Fruit fly (Drosophila melanogaster) whole organism, embryonic: ENCODE measurements around the gene HDAC4.

Source experiments
- ATbp ChIP-seq: fragments of 200-800 bp; sonication (Bioruptor generic); optimal IDR thresholded peaks from 2 replicates; lab custom pipeline; 2017; ENCODE audit warnings: missing biosample characterization, mild to moderate bottlenecking, missing genetic modification characterization, missing genetic modification reagents
- Awh ChIP-seq: fragments of 200-800 bp; sonication (Bioruptor generic); IDR thresholded peaks from 2 replicates; pipeline ENCODE4, ENCODE4 v1.3.6; 2022; ENCODE audit warnings: missing biosample characterization, missing genetic modification characterization
- BEAF-32 ChIP-seq: fragments of 200-800 bp; sonication (Bioruptor generic); optimal IDR thresholded peaks from 3 replicates; lab custom pipeline; 2017; ENCODE audit warnings: missing biosample characterization, missing genetic modification characterization, mild to moderate bottlenecking, moderate library complexity, missing genetic modification reagents
- CG11504 ChIP-seq: fragments of 200-800 bp; sonication (Bioruptor generic); optimal IDR thresholded peaks from 3 replicates; lab custom pipeline; 2019; ENCODE audit warnings: missing biosample characterization, mild to moderate bottlenecking, missing genetic modification characterization, moderate library complexity
- CG12659 ChIP-seq: fragments of 200-800 bp; sonication (Bioruptor generic); optimal IDR thresholded peaks from 3 replicates; lab custom pipeline; 2017; ENCODE audit warnings: mild to moderate bottlenecking, missing biosample characterization, missing genetic modification reagents, missing genetic modification characterization
- CG15601 ChIP-seq: fragments of 200-800 bp; sonication (Bioruptor generic); optimal IDR thresholded peaks from 3 replicates; lab custom pipeline; 2019; ENCODE audit warnings: missing biosample characterization, mild to moderate bottlenecking, missing genetic modification characterization, moderate library complexity
- CG1603 ChIP-seq: fragments of 200-800 bp; sonication (Bioruptor generic); optimal IDR thresholded peaks from 2 replicates; lab custom pipeline; 2019; ENCODE audit warnings: missing biosample characterization, mild to moderate bottlenecking, missing genetic modification characterization, moderate library complexity
- CG17328 ChIP-seq: fragments of 200-800 bp; sonication (Bioruptor generic); IDR thresholded peaks from 2 replicates; pipeline ENCODE4 v1.3.6; 2022; ENCODE audit warnings: missing biosample characterization, missing genetic modification characterization
- CG2202 ChIP-seq: fragments of 200-800 bp; sonication (Bioruptor generic); optimal IDR thresholded peaks from 2 replicates; lab custom pipeline; 2018; ENCODE audit warnings: missing biosample characterization, mild to moderate bottlenecking, missing genetic modification characterization
- CG3065 ChIP-seq: fragments of 200-800 bp; sonication (Bioruptor generic); optimal IDR thresholded peaks from 2 replicates; lab custom pipeline; 2016; ENCODE audit warnings: missing biosample characterization, missing genetic modification characterization
- CG31388 ChIP-seq: fragments of 200-800 bp; sonication (Bioruptor generic); optimal IDR thresholded peaks from 2 replicates; lab custom pipeline; 2016; ENCODE audit warnings: missing biosample characterization, missing genetic modification characterization
- CG3281 ChIP-seq: fragments of 200-800 bp; sonication (Bioruptor generic); optimal IDR thresholded peaks from 3 replicates; lab custom pipeline; 2017; ENCODE audit warnings: missing biosample characterization, mild to moderate bottlenecking, missing genetic modification characterization
- CG4282 ChIP-seq: fragments of 200-800 bp; sonication (Bioruptor generic); optimal IDR thresholded peaks from 2 replicates; lab custom pipeline; 2016; ENCODE audit warnings: missing biosample characterization, missing genetic modification characterization
- CG5245 ChIP-seq: fragments of 200-800 bp; sonication (Bioruptor generic); optimal IDR thresholded peaks from 3 replicates; lab custom pipeline; 2016; ENCODE audit warnings: missing biosample characterization, missing genetic modification characterization
- CG6254 ChIP-seq: fragments of 200-800 bp; sonication (Bioruptor generic); optimal IDR thresholded peaks from 3 replicates; lab custom pipeline; 2017; ENCODE audit warnings: mild to moderate bottlenecking, missing biosample characterization, missing genetic modification reagents, missing genetic modification characterization
- CG6765 ChIP-seq: fragments of 200-800 bp; sonication (Bioruptor generic); optimal IDR thresholded peaks from 3 replicates; lab custom pipeline; 2017; ENCODE audit warnings: missing biosample characterization, mild to moderate bottlenecking, missing genetic modification characterization
- CG7372 ChIP-seq: fragments of 200-800 bp; sonication (Bioruptor generic); IDR thresholded peaks from 2 replicates; pipeline ENCODE4 v1.3.6; 2022; ENCODE audit warnings: missing biosample characterization, missing genetic modification characterization
- CG7839 ChIP-seq: fragments of 200-800 bp; sonication (Bioruptor generic); optimal IDR thresholded peaks from 3 replicates; lab custom pipeline; 2018; ENCODE audit warnings: missing biosample characterization, mild to moderate bottlenecking, missing genetic modification characterization, moderate library complexity
- CG8359 ChIP-seq: fragments of 200-800 bp; sonication (Bioruptor generic); optimal IDR thresholded peaks from 2 replicates; lab custom pipeline; 2017; ENCODE audit warnings: missing biosample characterization, mild to moderate bottlenecking, missing genetic modification characterization, borderline replicate concordance
- CG8924 ChIP-seq: fragments of 200-800 bp; optimal IDR thresholded peaks from 3 replicates; lab custom pipeline; 2019; ENCODE audit warnings: missing biosample characterization, mild to moderate bottlenecking, missing genetic modification characterization, moderate library complexity
- CG9727 ChIP-seq: fragments of 200-800 bp; sonication (Bioruptor generic); optimal IDR thresholded peaks from 3 replicates; lab custom pipeline; 2017; ENCODE audit warnings: missing biosample characterization, mild to moderate bottlenecking, missing genetic modification characterization
- Camta ChIP-seq: fragments of 200-800 bp; sonication (Bioruptor generic); optimal IDR thresholded peaks from 2 replicates; lab custom pipeline; 2016; ENCODE audit warnings: missing biosample characterization, missing genetic modification characterization
- D19B ChIP-seq: fragments of 200-800 bp; sonication (Bioruptor generic); optimal IDR thresholded peaks from 2 replicates; lab custom pipeline; 2017; ENCODE audit warnings: missing biosample characterization, mild to moderate bottlenecking, missing genetic modification characterization
- Dbx ChIP-seq: fragments of 200-800 bp; sonication (Bioruptor generic); IDR thresholded peaks from 3 replicates; pipeline ENCODE4 v1.3.6; 2022; ENCODE audit warnings: missing biosample characterization, missing genetic modification characterization
- Doc2 ChIP-seq: fragments of 200-800 bp; sonication (Bioruptor generic); IDR thresholded peaks from 2 replicates; pipeline ENCODE4 v1.3.6; 2022; ENCODE audit warnings: missing biosample characterization, missing genetic modification characterization
- Doc3 ChIP-seq: fragments of 200-800 bp; sonication (Bioruptor generic); IDR thresholded peaks from 3 replicates; pipeline ENCODE4 v1.3.6; 2022; ENCODE audit warnings: missing biosample characterization, missing genetic modification characterization; ENCODE audit not compliant: partially characterized antibody
- Drgx ChIP-seq: fragments of 200-800 bp; sonication (Bioruptor generic); IDR thresholded peaks from 2 replicates; pipeline ENCODE4 v1.3.6; 2022; ENCODE audit warnings: missing biosample characterization, missing genetic modification characterization
- GATAe ChIP-seq: fragments of 200-800 bp; sonication (Bioruptor generic); conservative IDR thresholded peaks from 2 replicates; pipeline ENCODE4 v1.3.6; 2022; ENCODE audit warnings: missing biosample characterization, missing genetic modification characterization
- NfI ChIP-seq: fragments of 200-800 bp; sonication (Bioruptor generic); optimal IDR thresholded peaks from 3 replicates; lab custom pipeline; 2018; ENCODE audit warnings: missing biosample characterization, mild to moderate bottlenecking, missing genetic modification characterization, moderate library complexity
- Oaz ChIP-seq: fragments of 200-800 bp; sonication (Bioruptor generic); IDR thresholded peaks from 2 replicates; pipeline ENCODE4 v1.3.6; 2022; ENCODE audit warnings: missing biosample characterization, missing genetic modification characterization
- Rx ChIP-seq: fragments of 200-800 bp; sonication (Bioruptor generic); IDR thresholded peaks from 2 replicates; pipeline ENCODE4 v1.3.6; 2022; ENCODE audit warnings: missing biosample characterization, missing genetic modification characterization
- ab ChIP-seq: fragments of 200-800 bp; sonication (Bioruptor generic); optimal IDR thresholded peaks from 2 replicates; lab custom pipeline; 2016; ENCODE audit warnings: missing biosample characterization, missing genetic modification characterization
- ap ChIP-seq: fragments of 200-800 bp; sonication (Bioruptor generic); IDR thresholded peaks from 2 replicates; pipeline ENCODE4 v1.3.6; 2022; ENCODE audit warnings: missing biosample characterization, missing genetic modification characterization
- bcd ChIP-seq: fragments of 200-800 bp; sonication (Bioruptor generic); optimal IDR thresholded peaks from 2 replicates; lab custom pipeline; 2017; ENCODE audit warnings: missing biosample characterization, mild to moderate bottlenecking, missing genetic modification characterization
- bsh ChIP-seq, 2 experiments: fragments of 200-800 bp; sonication (Bioruptor generic); optimal IDR thresholded peaks; 2 replicates each; lab custom pipeline; 2017 to 2018; ENCODE audit warnings: mild to moderate bottlenecking in 2 of 2, missing biosample characterization in 2 of 2, missing genetic modification characterization in 2 of 2, moderate library complexity in 1 of 2
- caup ChIP-seq: fragments of 200-800 bp; sonication (Bioruptor generic); optimal IDR thresholded peaks from 3 replicates; lab custom pipeline; 2017; ENCODE audit warnings: missing biosample characterization, mild to moderate bottlenecking, missing genetic modification characterization, moderate library complexity; ENCODE audit not compliant: severe bottlenecking
- chn ChIP-seq: fragments of 200-800 bp; sonication (Bioruptor generic); optimal IDR thresholded peaks from 2 replicates; lab custom pipeline; 2016; ENCODE audit warnings: missing biosample characterization, missing genetic modification characterization
- dimm ChIP-seq: fragments of 200-800 bp; sonication (Bioruptor generic); IDR thresholded peaks from 2 replicates; pipeline ENCODE4 v1.3.6; 2022; ENCODE audit warnings: missing biosample characterization, missing genetic modification characterization
- esg ChIP-seq: fragments of 200-800 bp; sonication (Bioruptor generic); conservative IDR thresholded peaks from 2 replicates; pipeline ENCODE4 v1.3.6; 2022; ENCODE audit warnings: missing biosample characterization, missing genetic modification characterization
- exex ChIP-seq: fragments of 200-800 bp; sonication (Bioruptor generic); optimal IDR thresholded peaks from 4 replicates; lab custom pipeline; 2018; ENCODE audit warnings: missing biosample characterization, mild to moderate bottlenecking, missing genetic modification characterization, moderate library complexity
- insv ChIP-seq, 2 experiments: fragments of 200-800 bp; sonication (Bioruptor generic); optimal IDR thresholded peaks; 3 replicates each; lab custom pipeline; 2016 to 2018; ENCODE audit warnings: missing biosample characterization in 2 of 2, missing genetic modification characterization in 2 of 2
- mam ChIP-seq: fragments of 200-800 bp; sonication (Bioruptor generic); optimal IDR thresholded peaks from 3 replicates; lab custom pipeline; 2016; ENCODE audit warnings: missing biosample characterization, missing genetic modification characterization
- nerfin-2 ChIP-seq: fragments of 200-800 bp; sonication (Bioruptor generic); IDR thresholded peaks from 2 replicates; pipeline ENCODE4 v1.3.6; 2022; ENCODE audit warnings: missing biosample characterization, missing genetic modification characterization; ENCODE audit not compliant: partially characterized antibody
- pnt ChIP-seq: fragments of 200-800 bp; sonication (Bioruptor generic); optimal IDR thresholded peaks from 3 replicates; lab custom pipeline; 2016; ENCODE audit warnings: missing biosample characterization, missing genetic modification characterization
- sd ChIP-seq: fragments of 200-800 bp; sonication (Bioruptor generic); optimal IDR thresholded peaks from 3 replicates; lab custom pipeline; 2018; ENCODE audit warnings: missing biosample characterization, mild to moderate bottlenecking, missing genetic modification characterization, moderate library complexity
- sens ChIP-seq: fragments of 200-800 bp; sonication (Bioruptor generic); peaks from one replicate; lab custom pipeline; 2016; ENCODE audit warnings: missing biosample characterization, missing genetic modification characterization
- seq ChIP-seq: fragments of 200-800 bp; sonication (Bioruptor generic); IDR thresholded peaks from 2 replicates; pipeline ENCODE4 v1.3.6; 2022; ENCODE audit warnings: missing biosample characterization, missing genetic modification characterization
- wor ChIP-seq: fragments of 200-800 bp; sonication (Bioruptor generic); IDR thresholded peaks from 2 replicates; pipeline ENCODE4 v1.3.6; 2022; ENCODE audit warnings: missing biosample characterization, missing genetic modification characterization

Gene HDAC4

dm6 chrX:13332702-13333243 is 47.3 kb upstream of the HDAC4 start (continued):
- TF ChIP-seq pnt (no peak), Doc3 (GFP tag; lab: Robert Waterston, UW) (no peak), dimm (no peak), Awh (GFP tag; lab: Robert Waterston, UW) (no peak), Oaz (GFP tag; lab: Robert Waterston, UW) (no peak), chn (no peak), bcd (GFP tag; lab: Kevin White, UChicago) (no peak), CG15601 (tag; lab: Kevin White, UChicago) (no peak), CG7839 (peak; percentile 38), Rx (0 out of 2 replicates have a peak, but pooled peaks have one; percentile 2), caup (GFP tag; lab: Kevin White, UChicago) (no peak), BEAF-32 (GFP tag; lab: Kevin White, UChicago) (no peak), CG3281 (GFP tag; lab: Kevin White, UChicago) (peak; percentile 36), nerfin-2 (GFP tag; lab: Robert Waterston, UW) (no peak), CG1603 (tag; lab: Kevin White, UChicago) (peak; percentile 9), CG12659 (GFP tag; lab: Kevin White, UChicago) (peak; percentile 23), CG6254 (GFP tag; lab: Kevin White, UChicago) (no peak), CG2202 (tag; lab: Kevin White, UChicago) (no peak), CG7372 (GFP tag; lab: Robert Waterston, UW) (peak; percentile 44; the same call in 1 of the 2 replicates), Drgx (GFP tag; lab: Robert Waterston, UW) (no peak), GATAe (GFP tag; lab: Robert Waterston, UW) (no peak), insv (GFP tag; optimal IDR thresholded peaks at IDR 0.05; lab: Kevin White, UChicago) (no peak), CG8924 (tag; lab: Kevin White, UChicago) (peak; percentile 14), Camta (GFP tag; lab: Kevin White, UChicago) (no peak)

- no peak for TF ChIP-seq CG6765 (GFP tag; lab: Kevin White, UChicago)
- peak; percentile 64 for TF ChIP-seq sens (GFP tag; lab: Kevin White, UChicago)
- peak; percentile 89 for TF ChIP-seq sd (tag; lab: Kevin White, UChicago)
- no peak for TF ChIP-seq CG31388 (GFP tag; lab: Kevin White, UChicago)
- no peak for TF ChIP-seq ab
- TF ChIP-seq Dbx (GFP tag; lab: Robert Waterston, UW) = 0 out of 3 replicates have a peak, but pooled peaks have one; percentile 13
- no peak for TF ChIP-seq CG9727 (GFP tag; lab: Kevin White, UChicago)
- no peak for TF ChIP-seq esg (GFP tag; lab: Robert Waterston, UW)
- TF ChIP-seq CG11504 (tag; lab: Kevin White, UChicago) = peak; percentile 41
- TF ChIP-seq NfI (GFP tag; lab: Kevin White, UChicago) = peak; percentile 21
- TF ChIP-seq CG3065 = no peak
- TF ChIP-seq mam (GFP tag; lab: Kevin White, UChicago) = peak; percentile 26
- peak; percentile 50 for TF ChIP-seq exex (tag; lab: Kevin White, UChicago)
- TF ChIP-seq CG5245 = no peak
- peak; percentile 34 for TF ChIP-seq ATbp (GFP tag; lab: Kevin White, UChicago)
- no peak for TF ChIP-seq D19B (GFP tag; lab: Kevin White, UChicago)
- 0 out of 2 replicates have a peak, but pooled peaks have one; percentile 22 for TF ChIP-seq wor (GFP tag; lab: Robert Waterston, UW)
- no peak for TF ChIP-seq Doc2 (GFP tag; lab: Robert Waterston, UW)
- no peak for TF ChIP-seq CG8359 (GFP tag; lab: Kevin White, UChicago)
- peak; percentile 11 to 25 for TF ChIP-seq bsh (GFP tag; optimal IDR thresholded peaks at IDR 0.05; lab: Kevin White, UChicago)
- 0 out of 2 replicates have a peak, but pooled peaks have one; percentile 20 for TF ChIP-seq ap (GFP tag; lab: Robert Waterston, UW)
- peak; percentile 19; the same call in 1 of the 2 replicates for TF ChIP-seq CG17328 (GFP tag; lab: Robert Waterston, UW)
- 0 out of 2 replicates have a peak, but pooled peaks have one; percentile 27 for TF ChIP-seq seq (GFP tag; lab: Robert Waterston, UW)
- no peak for TF ChIP-seq CG4282 (GFP tag; lab: Kevin White, UChicago)
Measured at dm6 chrX:13331814-13332701, 46.6 kb upstream of the HDAC4 start.
